Worm (Caenorhabditis elegans) whole organism, late embryonic: Measurements from ENCODE around the gene dex-1.

ENCODE experiments used
- C38D4.7 ChIP-seq: fragments of 200-800 bp; sonication (Bioruptor generic); optimal IDR thresholded peaks from 2 replicates; lab custom pipeline; 2018; ENCODE audit warnings: mild to moderate bottlenecking, missing genetic modification characterization, moderate library complexity, missing compliant biosample characterization
- ceh-14 ChIP-seq: sonication (generic microtip); optimal IDR thresholded peaks from 2 replicates; lab custom pipeline; 2016; ENCODE audit warnings: missing genotype, missing genetic modification characterization, missing compliant biosample characterization
- ceh-31 ChIP-seq: sonication (generic microtip); optimal IDR thresholded peaks from 2 replicates; lab custom pipeline; 2016; ENCODE audit warnings: missing genetic modification characterization, missing compliant biosample characterization
- hlh-13 ChIP-seq: fragments of 200-800 bp; sonication (Bioruptor generic); optimal IDR thresholded peaks from 2 replicates; lab custom pipeline; 2018; ENCODE audit warnings: mild to moderate bottlenecking, missing genetic modification characterization, missing compliant biosample characterization
- lin-11 ChIP-seq: fragments of 200-800 bp; sonication (Bioruptor generic); optimal IDR thresholded peaks from 2 replicates; lab custom pipeline; 2018; ENCODE audit warnings: mild to moderate bottlenecking, missing genetic modification characterization, missing compliant biosample characterization
- nfya-1 ChIP-seq: sonication (generic microtip); optimal IDR thresholded peaks from 2 replicates; lab custom pipeline; 2017; ENCODE audit warnings: missing genetic modification characterization, mild to moderate bottlenecking, missing compliant biosample characterization, antibody characterized with exemption, moderate library complexity
- pag-3 ChIP-seq: sonication (generic microtip); optimal IDR thresholded peaks from 2 replicates; lab custom pipeline; 2016; ENCODE audit warnings: missing compliant biosample characterization, missing genetic modification characterization, borderline replicate concordance
- pat-9 ChIP-seq: fragments of 200-800 bp; sonication (Bioruptor generic); optimal IDR thresholded peaks from 2 replicates; lab custom pipeline; 2018; ENCODE audit warnings: mild to moderate bottlenecking, missing genetic modification characterization, moderate library complexity, missing compliant biosample characterization
- pha-4 ChIP-seq: fragments of 150-350 bp; optimal IDR thresholded peaks from 2 replicates; lab custom pipeline; 2018; ENCODE audit warnings: missing biosample characterization, missing genetic modification reagents, missing genetic modification characterization
- ref-2 ChIP-seq: sonication (generic microtip); optimal IDR thresholded peaks from 2 replicates; lab custom pipeline; 2016; ENCODE audit warnings: missing genetic modification characterization, missing compliant biosample characterization
- rnt-1 ChIP-seq: sonication (generic microtip); optimal IDR thresholded peaks from 2 replicates; lab custom pipeline; 2016; ENCODE audit warnings: missing genetic modification characterization, missing compliant biosample characterization
- unc-55 ChIP-seq: sonication (generic microtip); optimal IDR thresholded peaks from 2 replicates; lab custom pipeline; 2017; ENCODE audit warnings: missing biosample characterization, missing genetic modification reagents, missing genetic modification characterization

ce11 chrIII:5502915-5503575 is 22.9 kb upstream of the dex-1 start:
- TF ChIP-seq C38D4.7 (GFP tag; lab: Kevin White, UChicago) (no peak), ceh-14 (no peak), nfya-1 (peak; percentile 58), ref-2 (tag; lab: Kevin White, UChicago) (no peak), pag-3 (tag; lab: Kevin White, UChicago) (no peak), rnt-1 (tag; lab: Kevin White, UChicago) (no peak), lin-11 (no peak), pha-4 (tag; lab: Kevin White, UChicago) (no peak), ceh-31 (tag; lab: Kevin White, UChicago) (peak; percentile 64), hlh-13 (GFP tag; lab: Kevin White, UChicago) (no peak), pat-9 (tag; lab: Kevin White, UChicago) (no peak), unc-55 (GFP tag; lab: Kevin White, UChicago) (peak; percentile 59)
